Fruit fly (Drosophila melanogaster) whole organism, larva: ENCODE measurements around the gene Pcif1.

Experiments
- noc ChIP-seq: fragments of 200-800 bp; sonication (Bioruptor generic); optimal IDR thresholded peaks from 3 replicates; lab custom pipeline; 2019; ENCODE audit warnings: missing biosample characterization, mild to moderate bottlenecking, missing genetic modification characterization, moderate library complexity

Gene Pcif1

DNA sequence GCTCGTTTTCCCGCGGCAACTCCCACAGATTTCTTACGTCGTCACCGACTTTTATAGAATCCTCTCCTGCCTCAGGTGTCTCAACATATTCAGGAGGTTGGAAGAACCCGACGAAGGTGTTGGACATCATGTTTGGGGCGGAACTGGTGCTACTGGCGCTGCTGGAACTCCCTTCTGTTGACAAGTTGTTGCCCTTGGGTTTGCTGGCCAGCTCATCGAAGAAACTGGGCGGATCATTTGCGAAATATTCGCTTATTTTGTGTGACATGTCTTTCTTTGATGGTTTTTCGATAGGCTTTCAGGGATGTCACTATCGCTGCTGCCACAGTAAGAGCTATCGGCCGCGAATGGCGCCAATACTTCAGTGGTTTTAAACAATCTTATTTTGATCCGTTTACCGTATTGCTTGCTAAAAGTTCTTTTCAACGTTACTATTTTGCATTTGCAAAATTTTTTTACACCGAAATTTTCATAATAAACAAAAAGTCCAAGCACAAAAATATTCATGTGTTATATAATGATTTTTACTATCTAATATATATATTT is 1.9 kb upstream of the Pcif1 start, which contains the start of gene CG11396:
TSS of gene CG11396 (minus strand) at position 303 of the 546 bp plus-strand sequence.
- no peak for TF ChIP-seq noc (tag; lab: Kevin White, UChicago)

- TF ChIP-seq noc (tag; lab: Kevin White, UChicago), result peak; percentile 66
These were observed 955 bp downstream of the Pcif1 start for dm6 chr3L:20784812-20785671.

- TF ChIP-seq noc (tag; lab: Kevin White, UChicago), result no peak
These were observed 1.6 kb downstream of the Pcif1 start for dm6 chr3L:20784394-20784793.

dm6 chr3L:20778224-20779063 is 7.6 kb downstream of the Pcif1 start, which contains the start of the genes Pex16 and Pex14:
Gene Pex16, minus strand, starts transcription at chr3L:20778264.
Gene Pex14, plus strand, starts transcription at chr3L:20778799.
- TF ChIP-seq noc (tag; lab: Kevin White, UChicago), result no peak

DNA sequence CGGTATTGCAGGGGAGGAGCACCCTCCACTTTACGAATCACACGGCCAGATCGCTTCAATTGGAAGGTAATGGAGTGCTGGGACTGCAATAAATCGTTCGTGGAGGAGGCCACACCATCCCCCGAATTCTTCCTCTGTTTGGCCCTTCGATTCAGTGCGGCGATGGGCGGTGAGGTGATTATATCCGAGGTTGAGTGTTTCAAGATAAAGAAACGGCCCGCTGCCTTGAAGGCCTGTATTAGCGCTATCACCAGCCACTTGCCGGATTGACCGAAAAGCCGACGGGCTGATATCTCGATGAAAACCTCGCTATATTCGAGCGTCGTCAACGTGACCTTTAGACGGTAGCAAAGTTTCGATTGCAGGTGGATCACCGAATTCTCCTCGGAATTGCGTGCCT is 8.5 kb downstream of the Pcif1 start:
- TF ChIP-seq noc (tag; lab: Kevin White, UChicago), result no peak

dm6 chr3L:20772647-20773015 is 13.4 kb downstream of the Pcif1 start:
- TF ChIP-seq noc (tag; lab: Kevin White, UChicago), result no peak

- TF ChIP-seq noc (tag; lab: Kevin White, UChicago), result peak; percentile 38
These were observed 13.9 kb downstream of the Pcif1 start for dm6 chr3L:20771891-20772646.

DNA sequence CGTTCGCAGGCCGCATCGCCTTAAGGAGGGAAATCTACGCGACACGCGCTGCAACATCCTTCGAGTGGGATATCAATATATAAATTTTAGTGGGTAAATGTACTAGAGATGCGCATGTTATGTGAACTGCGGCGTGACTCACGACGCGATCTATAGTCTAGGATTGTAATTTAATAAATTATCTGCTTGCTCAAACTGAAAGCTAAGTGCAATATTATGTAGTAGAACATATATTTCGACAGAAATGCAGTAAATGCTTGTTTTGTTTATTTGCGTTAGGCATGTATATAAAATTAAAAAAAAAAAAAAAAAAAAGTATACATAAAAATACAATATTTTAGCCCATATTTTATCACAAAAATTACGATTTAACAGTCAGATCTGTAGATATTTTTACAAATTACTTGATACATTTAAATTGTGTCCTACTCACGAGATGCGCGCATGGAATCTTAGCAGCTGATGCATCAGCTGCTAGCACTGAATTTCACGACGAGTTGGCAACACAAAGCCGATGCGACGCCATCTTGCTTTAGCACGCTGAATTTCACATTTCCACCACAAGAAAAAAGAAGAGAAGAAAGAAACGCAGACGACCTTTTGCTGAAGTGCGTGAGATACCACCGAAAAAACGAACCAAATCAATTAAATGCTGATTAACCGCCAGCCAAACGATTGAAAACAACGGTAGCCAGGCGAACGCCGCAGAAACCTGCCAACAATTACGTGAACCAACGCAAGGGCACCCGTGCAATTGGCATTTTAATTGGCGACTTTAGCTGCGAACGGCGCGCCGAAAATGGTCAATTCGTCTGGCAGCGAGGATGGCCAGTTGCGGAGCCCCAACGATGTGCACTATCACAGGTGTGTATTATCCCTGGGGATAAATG is 14.8 kb downstream of the Pcif1 start, which contains the start of the genes CG4042 and Pitslre:
TSS of gene CG4042 (minus strand) at position 507 of the 890 bp plus-strand sequence.
TSS of gene Pitslre (plus strand) at position 528 of the 890 bp plus-strand sequence.
- no peak for TF ChIP-seq noc (tag; lab: Kevin White, UChicago)

- TF ChIP-seq noc (tag; lab: Kevin White, UChicago), result no peak
These were observed 16.6 kb downstream of the Pcif1 start, which contains the start of the genes CG4074 and CG4186 for dm6 chr3L:20769350-20769749. Gene CG4074, minus strand, starts transcription at chr3L:20769500. Gene CG4186, plus strand, starts transcription at chr3L:20769586.

DNA sequence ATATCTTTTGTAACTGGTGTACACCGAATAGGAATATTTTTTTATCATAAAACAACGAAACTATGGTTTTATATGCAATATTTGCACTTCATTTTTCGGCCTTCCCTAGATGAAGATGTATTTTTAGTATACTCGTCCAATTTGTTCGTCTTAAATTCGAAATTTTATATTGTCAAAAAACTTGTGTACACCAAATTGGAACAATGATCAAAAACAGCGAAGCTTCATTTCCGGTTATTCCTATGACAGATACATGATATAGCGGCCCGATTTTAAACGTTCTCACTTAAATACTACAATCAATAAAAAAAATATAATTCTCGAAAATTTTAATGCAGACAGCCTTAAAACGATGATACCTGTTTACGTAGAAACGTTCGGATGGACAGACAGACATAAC is 18.8 kb downstream of the Pcif1 start:
- no peak for TF ChIP-seq noc (tag; lab: Kevin White, UChicago)

DNA sequence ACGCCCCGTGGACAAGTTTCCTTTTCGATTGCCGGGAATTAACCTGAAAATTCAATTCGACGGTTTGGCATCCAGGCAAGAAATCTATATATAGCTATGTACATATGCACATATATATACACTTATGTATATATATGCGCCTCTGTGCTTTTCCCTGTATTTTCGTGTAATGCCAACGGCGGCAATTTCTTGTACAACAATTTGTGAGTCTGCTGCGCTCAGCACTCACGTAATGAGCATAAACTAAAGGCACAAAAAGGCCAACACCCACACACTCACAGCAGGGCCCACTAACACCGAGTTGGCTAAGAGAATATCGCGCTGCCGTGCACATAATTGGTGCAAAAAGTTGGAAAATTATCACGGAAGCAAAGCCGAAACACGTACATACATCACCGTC is 24.5 kb downstream of the Pcif1 start:
- no peak for TF ChIP-seq noc (tag; lab: Kevin White, UChicago)

- TF ChIP-seq noc (tag; lab: Kevin White, UChicago), result no peak
These were observed 27.4 kb downstream of the Pcif1 start, which contains the start of gene CG43251 for dm6 chr3L:20758583-20758982. Gene CG43251, plus strand, starts transcription at chr3L:20758883.

DNA sequence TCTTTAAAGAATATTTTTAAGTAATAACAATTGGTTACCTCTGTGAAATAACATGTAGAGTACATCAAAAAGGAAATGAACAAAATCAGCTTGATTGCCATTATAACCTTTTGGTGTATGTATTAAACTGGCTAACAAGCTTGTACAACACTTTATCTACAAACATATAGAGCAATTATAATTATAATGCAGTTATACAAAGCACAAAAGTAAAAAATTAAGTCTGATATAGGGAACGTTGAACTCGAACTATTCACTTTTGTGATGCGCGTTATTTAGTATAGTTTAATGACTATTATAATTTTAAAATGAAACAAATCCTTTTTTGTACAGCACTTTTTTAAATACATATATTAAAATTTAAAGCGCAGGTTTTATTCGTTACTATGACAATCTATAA is 30.4 kb downstream of the Pcif1 start, which contains the start of gene CG33912:
TSS of gene CG33912 (minus strand) at position 101 of the 400 bp plus-strand sequence.
- no peak for TF ChIP-seq noc (tag; lab: Kevin White, UChicago)

DNA sequence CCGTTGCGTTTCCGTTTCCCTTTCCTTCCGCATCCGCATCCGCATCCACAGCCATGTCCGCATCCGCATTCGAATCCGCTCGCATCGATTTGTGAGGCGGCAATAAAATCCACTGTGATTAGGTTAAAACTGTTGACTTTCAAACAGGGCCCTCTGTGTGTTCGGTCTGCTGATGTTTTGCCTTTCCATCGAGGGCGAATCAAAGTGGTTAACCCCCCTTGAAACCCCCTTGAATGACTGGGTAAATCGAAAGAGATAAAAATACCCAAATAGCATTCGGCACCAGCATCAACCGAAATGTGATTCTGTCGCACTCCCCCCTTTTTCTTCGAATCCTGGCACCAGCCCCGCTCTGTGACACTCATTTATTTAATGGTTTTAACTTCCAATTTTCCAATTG is 33.0 kb downstream of the Pcif1 start:
- TF ChIP-seq noc (tag; lab: Kevin White, UChicago), result no peak
